Fruit fly (Drosophila melanogaster): ENCODE results near the gene RpL27.
A peak's percentile ranks its signal among the peaks of the same experiment; 100 is the strongest.

The RpL27 gene

dm6 chr3R:25640463-25640862 is 44.4 kb downstream of the RpL27 start (continued):
- TF ChIP-seq CG11085 (GFP tag; IDR thresholded peaks at IDR 0.05) = no peak
- peak; percentile 8 for TF ChIP-seq sqz (GFP tag; optimal IDR thresholded peaks at IDR 0.05)
- TF ChIP-seq BtbVII (GFP tag; optimal IDR thresholded peaks at IDR 0.05) = peak; percentile 8
- TF ChIP-seq MTF-1 (GFP tag; optimal IDR thresholded peaks at IDR 0.05; ENCODE audit: borderline replicate concordance) = no peak
- no peak for TF ChIP-seq CG6654 (GFP tag; optimal IDR thresholded peaks at IDR 0.05)
- peak; percentile 70 for TF ChIP-seq CG7839 (tag; optimal IDR thresholded peaks at IDR 0.05)
- no peak for TF ChIP-seq Side (GFP tag; optimal IDR thresholded peaks at IDR 0.05)
- no peak for TF ChIP-seq otp (GFP tag; IDR thresholded peaks at IDR 0.05)
- no peak for TF ChIP-seq vnd (GFP tag; IDR thresholded peaks at IDR 0.05; ENCODE audit: partially characterized antibody)
- no peak for TF ChIP-seq CG3726 (GFP tag; IDR thresholded peaks at IDR 0.05)
- TF ChIP-seq CG1024 (GFP tag; IDR thresholded peaks at IDR 0.05) = no peak
- no peak for TF ChIP-seq chinmo (GFP tag; IDR thresholded peaks at IDR 0.05; ENCODE audit: partially characterized antibody)
- peak; percentile 48 for TF ChIP-seq lilli (GFP tag; optimal IDR thresholded peaks at IDR 0.05)
- TF ChIP-seq kah (GFP tag; optimal IDR thresholded peaks at IDR 0.05) = no peak
- no peak for TF ChIP-seq Dp (GFP tag; optimal IDR thresholded peaks at IDR 0.05)
- TF ChIP-seq CG5953 (GFP tag; IDR thresholded peaks at IDR 0.05) = peak; percentile 18; the same call in 1 of the 2 replicates
- TF ChIP-seq Dip3 (GFP tag; optimal IDR thresholded peaks at IDR 0.05) = no peak
- no peak for TF ChIP-seq rib (GFP tag; IDR thresholded peaks at IDR 0.05)
- no peak for TF ChIP-seq da (GFP tag; optimal IDR thresholded peaks at IDR 0.05)
- TF ChIP-seq Sox100B (GFP tag; optimal IDR thresholded peaks at IDR 0.05) = peak; percentile 16
- peak; percentile 52; the same call in 1 of the 2 replicates for TF ChIP-seq Awh (GFP tag; IDR thresholded peaks at IDR 0.05)
- no peak for TF ChIP-seq Hr78 (GFP tag; optimal IDR thresholded peaks at IDR 0.05)
- TF ChIP-seq CG9817 (tag; optimal IDR thresholded peaks at IDR 0.05) = peak; percentile 16
- TF ChIP-seq usp (GFP tag; optimal IDR thresholded peaks at IDR 0.05) = no peak
- TF ChIP-seq CG10462 (GFP tag; optimal IDR thresholded peaks at IDR 0.05) = peak; percentile 0
- TF ChIP-seq Adf1 (GFP tag; IDR thresholded peaks at IDR 0.05) = no peak
- TF ChIP-seq gfzf (GFP tag; optimal IDR thresholded peaks at IDR 0.05) = no peak
- TF ChIP-seq HLH54F (GFP tag; optimal IDR thresholded peaks at IDR 0.05) = no peak
- no peak for TF ChIP-seq sima (GFP tag; optimal IDR thresholded peaks at IDR 0.05)
- no peak for TF ChIP-seq CG14014 (GFP tag; IDR thresholded peaks at IDR 0.05)
- no peak for TF ChIP-seq C15 (GFP tag; IDR thresholded peaks at IDR 0.05)
- TF ChIP-seq CG14860 (GFP tag; IDR thresholded peaks at IDR 0.05; ENCODE audit: partially characterized antibody) = no peak
- 0 out of 2 replicates have a peak, but pooled peaks have one; percentile 18 for TF ChIP-seq dan (GFP tag; IDR thresholded peaks at IDR 0.05)
- TF ChIP-seq CG17829 (tag; optimal IDR thresholded peaks at IDR 0.05) = peak; percentile 77
- no peak for TF ChIP-seq pzg (GFP tag; optimal IDR thresholded peaks at IDR 0.05)
- peak; percentile 2 for TF ChIP-seq pnt (GFP tag; optimal IDR thresholded peaks at IDR 0.05)
- TF ChIP-seq insv (GFP tag; optimal IDR thresholded peaks at IDR 0.05) = no peak
- no peak for TF ChIP-seq Dref (GFP tag; IDR thresholded peaks at IDR 0.05)
- peak; percentile 81 for TF ChIP-seq zf30C (GFP tag; optimal IDR thresholded peaks at IDR 0.05)
- no peak for TF ChIP-seq CG11456 (GFP tag; IDR thresholded peaks at IDR 0.05)
- no peak for TF ChIP-seq nerfin-2 (GFP tag; IDR thresholded peaks at IDR 0.05; ENCODE audit: partially characterized antibody)
- no peak for TF ChIP-seq HmgZ (tag; optimal IDR thresholded peaks at IDR 0.05)
- no peak for TF ChIP-seq HHEX (GFP tag; optimal IDR thresholded peaks at IDR 0.05)
- no peak for TF ChIP-seq ewg (GFP tag; optimal IDR thresholded peaks at IDR 0.05)
- peak; percentile 35 for TF ChIP-seq org-1 (GFP tag; optimal IDR thresholded peaks at IDR 0.05)
- peak; percentile 75 for TF ChIP-seq dmrt11E (tag; optimal IDR thresholded peaks at IDR 0.05)
- TF ChIP-seq Trl (optimal IDR thresholded peaks at IDR 0.05) = no peak
- peak; percentile 22 for TF ChIP-seq Trl (GFP tag; optimal IDR thresholded peaks at IDR 0.05)
- no peak for TF ChIP-seq Hmr (GFP tag; optimal IDR thresholded peaks at IDR 0.05)
- no peak for TF ChIP-seq klu (GFP tag; IDR thresholded peaks at IDR 0.05)
- TF ChIP-seq CG18262 (tag; optimal IDR thresholded peaks at IDR 0.05) = peak; percentile 73
- TF ChIP-seq sens (GFP tag) = peak; percentile 92

Measured in whole organism, embryonic.